Fruit fly (Drosophila melanogaster) whole organism, adult: ENCODE results near the gene CG33093.

ENCODE experiments used
- CG11617 ChIP-seq: fragments of 200-800 bp; sonication (Bioruptor generic); optimal IDR thresholded peaks from 2 replicates; lab custom pipeline; 2017; ENCODE audit warnings: mild to moderate bottlenecking, missing biosample characterization, missing genetic modification reagents, missing genetic modification characterization
- CG12768 ChIP-seq: fragments of 200-800 bp; sonication (Bioruptor generic); optimal IDR thresholded peaks from 2 replicates; lab custom pipeline; 2017; ENCODE audit warnings: missing biosample characterization, missing genetic modification characterization, mild to moderate bottlenecking, moderate library complexity, missing genetic modification reagents
- CG14711 ChIP-seq: fragments of 200-800 bp; sonication (Bioruptor generic); optimal IDR thresholded peaks from 2 replicates; lab custom pipeline; 2018; ENCODE audit warnings: missing biosample characterization, mild to moderate bottlenecking, missing genetic modification characterization, moderate library complexity
- CG1620 ChIP-seq: fragments of 200-800 bp; sonication (Bioruptor generic); optimal IDR thresholded peaks from 2 replicates; lab custom pipeline; 2016; ENCODE audit warnings: missing biosample characterization, missing genetic modification characterization
- CG5204 ChIP-seq: fragments of 200-800 bp; sonication (Bioruptor generic); optimal IDR thresholded peaks from 2 replicates; lab custom pipeline; 2016; ENCODE audit warnings: missing biosample characterization, missing genetic modification characterization
- CG7045 ChIP-seq: fragments of 200-800 bp; sonication (Bioruptor generic); optimal IDR thresholded peaks from 2 replicates; lab custom pipeline; 2017; ENCODE audit warnings: missing biosample characterization, mild to moderate bottlenecking, missing genetic modification characterization
- Crg-1 ChIP-seq: fragments of 200-800 bp; sonication (Bioruptor generic); optimal IDR thresholded peaks from 2 replicates; lab custom pipeline; 2016; ENCODE audit warnings: missing biosample characterization, missing genetic modification characterization
- Mnt ChIP-seq: fragments of 200-800 bp; sonication (Bioruptor generic); optimal IDR thresholded peaks from 2 replicates; lab custom pipeline; 2016; ENCODE audit warnings: missing biosample characterization, mild to moderate bottlenecking, missing genetic modification characterization
- cnc ChIP-seq, 2 experiments: fragments of >200 bp; optimal IDR thresholded peaks; 2 replicates each; lab custom pipeline; 2017

dm6 chr3R:22530305-22530704, 1.4 kb downstream of the CG33093 start, which contains the start of gene CG33099:
- peak; percentile 49 for TF ChIP-seq CG1620
- TF ChIP-seq CG5204 (GFP tag; lab: Kevin White, UChicago), result peak; percentile 46
- peak; percentile 70 for TF ChIP-seq Mnt (GFP tag; lab: Kevin White, UChicago)
- TF ChIP-seq CG14711 (tag; lab: Kevin White, UChicago), result peak; percentile 57
- peak; percentile 73 for TF ChIP-seq CG11617 (GFP tag; lab: Kevin White, UChicago)
- no peak for TF ChIP-seq cnc (optimal IDR thresholded peaks at IDR 0.05; lab: Kevin White, UChicago)
- peak; percentile 83 for TF ChIP-seq Crg-1 (GFP tag; lab: Kevin White, UChicago)
- peak; percentile 73 for TF ChIP-seq CG12768
- peak; percentile 76 for TF ChIP-seq CG7045 (GFP tag; lab: Kevin White, UChicago)
